Worm (Caenorhabditis elegans): ENCODE results near the gene fbxb-30.

The fbxb-30 gene

DNA sequence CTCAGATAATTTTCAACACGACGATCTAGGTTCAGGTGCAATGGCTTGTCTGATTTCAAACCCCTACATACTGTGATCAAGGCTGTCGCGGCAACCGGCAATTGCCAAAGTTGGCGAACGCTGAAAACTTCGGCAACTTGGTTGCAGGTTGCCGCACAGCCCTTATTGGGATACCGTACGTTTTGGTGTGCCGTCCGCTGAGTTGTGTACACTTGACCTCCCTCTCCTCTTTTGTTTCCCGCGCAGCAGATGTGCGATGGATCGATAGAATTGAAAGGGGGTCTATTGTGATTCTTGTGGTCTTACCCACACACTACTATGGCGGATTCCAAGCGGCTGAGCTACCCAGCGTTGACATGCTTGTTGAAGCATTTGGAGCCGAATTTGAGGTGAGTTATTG lies 41.0 kb downstream of the fbxb-30 start, which contains the start of the genes C32B5.18 and C32B5.7:
C32B5.18 (plus strand) TSS at position 301 of the 400 bp plus-strand sequence.
C32B5.7 (plus strand) TSS at position 311 of the 400 bp plus-strand sequence.
- TF ChIP-seq fkh-4 (tag; optimal IDR thresholded peaks at IDR 0.05; ENCODE audit: borderline replicate concordance): no peak
- no peak for TF ChIP-seq mef-2 (tag; optimal IDR thresholded peaks at IDR 0.05)
- no peak for TF ChIP-seq egl-27 (tag; optimal IDR thresholded peaks at IDR 0.05)
- no peak for TF ChIP-seq sptf-1 (tag; optimal IDR thresholded peaks at IDR 0.05)
- TF ChIP-seq unc-130 (tag; optimal IDR thresholded peaks at IDR 0.05): no peak
- TF ChIP-seq elt-3 (tag; optimal IDR thresholded peaks at IDR 0.05): no peak
- TF ChIP-seq swsn-7 (tag; optimal IDR thresholded peaks at IDR 0.05): no peak
- TF ChIP-seq nhr-237 (tag; optimal IDR thresholded peaks at IDR 0.05): no peak
- no peak for TF ChIP-seq mab-9 (GFP tag; IDR thresholded peaks at IDR 0.05)
- no peak for TF ChIP-seq snpc-4 (tag; optimal IDR thresholded peaks at IDR 0.05)
- no peak for TF ChIP-seq zip-4 (GFP tag; optimal IDR thresholded peaks at IDR 0.05)
- TF ChIP-seq nhr-11 (tag; optimal IDR thresholded peaks at IDR 0.05): no peak
- no peak for TF ChIP-seq fkh-10 (GFP tag; optimal IDR thresholded peaks at IDR 0.05)
- TF ChIP-seq nhr-85 (tag): no peak
- TF ChIP-seq aha-1 (tag; optimal IDR thresholded peaks at IDR 0.05): no peak
- no peak for TF ChIP-seq lin-35 (GFP tag; optimal IDR thresholded peaks at IDR 0.05)
- TF ChIP-seq ceh-82 (tag; optimal IDR thresholded peaks at IDR 0.05): no peak

- TF ChIP-seq dsc-1 (tag; optimal IDR thresholded peaks at IDR 0.05) (no peak), sox-4 (tag; optimal IDR thresholded peaks at IDR 0.05) (no peak), skn-1 (tag; optimal IDR thresholded peaks at IDR 0.05) (no peak), fkh-10 (GFP tag; optimal IDR thresholded peaks at IDR 0.05) (no peak), nhr-19 (GFP tag; conservative IDR thresholded peaks at IDR 0.05) (no peak)
Observed at ce11 chrII:958618-959017, 42.6 kb downstream of the fbxb-30 start, which contains the start of gene sdz-4. Gene sdz-4, plus strand, starts transcription at chrII:958918.

- peak; percentile 15 for TF ChIP-seq elt-2 (tag; optimal IDR thresholded peaks at IDR 0.05)
Observed at ce11 chrII:954626-955025, 46.6 kb downstream of the fbxb-30 start, which contains the start of gene fbxc-7. Gene fbxc-7, plus strand, starts transcription at chrII:954926.

DNA sequence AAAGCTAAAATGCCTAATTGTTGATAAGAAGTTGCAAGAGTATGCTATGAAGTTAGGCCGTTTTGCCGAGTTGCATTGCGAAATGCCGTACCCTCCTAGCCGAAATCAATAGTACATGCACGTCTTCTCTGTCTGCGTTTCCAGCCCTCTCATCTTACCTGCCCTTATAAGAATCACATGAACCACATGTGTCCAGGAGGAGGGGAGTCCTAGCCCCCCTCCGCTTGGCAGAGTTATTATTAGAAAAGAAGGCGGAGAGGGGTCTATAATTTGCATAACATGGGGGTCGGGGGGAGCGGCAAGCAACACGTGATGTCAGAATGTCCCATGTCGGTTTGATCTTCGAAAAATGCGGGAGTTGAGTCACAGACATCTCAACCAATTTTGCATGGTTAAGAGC lies 48.2 kb downstream of the fbxb-30 start:
- no peak for TF ChIP-seq pag-3 (tag; optimal IDR thresholded peaks at IDR 0.05; ENCODE audit: borderline replicate concordance, insufficient read depth)
- TF ChIP-seq nhr-84 (tag; optimal IDR thresholded peaks at IDR 0.05): no peak
- no peak for TF ChIP-seq snpc-4 (tag; optimal IDR thresholded peaks at IDR 0.05)
- peak in 1 of 3 experiments; percentile 5 for TF ChIP-seq ceh-82 (tag; optimal IDR thresholded peaks at IDR 0.05)
- no peak for TF ChIP-seq lin-13 (GFP tag; optimal IDR thresholded peaks at IDR 0.05)
- no peak for TF ChIP-seq unc-98 (GFP tag; IDR thresholded peaks at IDR 0.05)
- TF ChIP-seq lin-14 (GFP tag; optimal IDR thresholded peaks at IDR 0.05): peak; percentile 31
- TF ChIP-seq ceh-63 (GFP tag; optimal IDR thresholded peaks at IDR 0.05): no peak
- TF ChIP-seq lin-35 (GFP tag; optimal IDR thresholded peaks at IDR 0.05): no peak
- no peak for TF ChIP-seq hpl-2 (GFP tag; optimal IDR thresholded peaks at IDR 0.05)
- no peak for TF ChIP-seq efl-1 (optimal IDR thresholded peaks at IDR 0.05)
- peak in 1 of 2 experiments; percentile 59 for TF ChIP-seq efl-1 (GFP tag; optimal IDR thresholded peaks at IDR 0.05 in 1 of 2)
- no peak for TF ChIP-seq rnt-1 (tag; optimal IDR thresholded peaks at IDR 0.05)
- TF ChIP-seq blmp-1 (tag; optimal IDR thresholded peaks at IDR 0.05): no peak
- no peak for TF ChIP-seq C16A3.4 (tag; optimal IDR thresholded peaks at IDR 0.05)
- TF ChIP-seq ceh-8 (GFP tag; optimal IDR thresholded peaks at IDR 0.05): no peak
- no peak for TF ChIP-seq unc-86 (tag; optimal IDR thresholded peaks at IDR 0.05)
- TF ChIP-seq hlh-4 (tag; optimal IDR thresholded peaks at IDR 0.05): no peak
- TF ChIP-seq mef-2 (tag; optimal IDR thresholded peaks at IDR 0.05): no peak
- TF ChIP-seq lsy-2 (tag; optimal IDR thresholded peaks at IDR 0.05): no peak
- TF ChIP-seq ceh-88 (GFP tag; IDR thresholded peaks at IDR 0.05): no peak
- TF ChIP-seq fkh-8 (tag; optimal IDR thresholded peaks at IDR 0.05): peak; percentile 9

All from whole organism, L1 larva.